Worm (Caenorhabditis elegans): ENCODE results near the gene cct-7.

ce11 chrV:1920105-1920504 is 48.1 kb downstream of the cct-7 start, which contains the start of gene Y32G9A.12:
- TF ChIP-seq nhr-11 (tag; optimal IDR thresholded peaks at IDR 0.05) (no peak), ama-1 (optimal IDR thresholded peaks at IDR 0.05) (no peak), skn-1 (tag; optimal IDR thresholded peaks at IDR 0.05) (no peak), nhr-76 (tag; optimal IDR thresholded peaks at IDR 0.05) (no peak), egl-27 (tag; optimal IDR thresholded peaks at IDR 0.05) (no peak), nhr-23 (tag; optimal IDR thresholded peaks at IDR 0.05) (no peak)
